Fruit fly (Drosophila melanogaster) whole organism, larva: ENCODE measurements around the gene Pgant6.

Source experiments
- noc ChIP-seq: fragments of 200-800 bp; sonication (Bioruptor generic); optimal IDR thresholded peaks from 3 replicates; lab custom pipeline; 2019; ENCODE audit warnings: missing biosample characterization, mild to moderate bottlenecking, missing genetic modification characterization, moderate library complexity

Pgant6 gene

DNA sequence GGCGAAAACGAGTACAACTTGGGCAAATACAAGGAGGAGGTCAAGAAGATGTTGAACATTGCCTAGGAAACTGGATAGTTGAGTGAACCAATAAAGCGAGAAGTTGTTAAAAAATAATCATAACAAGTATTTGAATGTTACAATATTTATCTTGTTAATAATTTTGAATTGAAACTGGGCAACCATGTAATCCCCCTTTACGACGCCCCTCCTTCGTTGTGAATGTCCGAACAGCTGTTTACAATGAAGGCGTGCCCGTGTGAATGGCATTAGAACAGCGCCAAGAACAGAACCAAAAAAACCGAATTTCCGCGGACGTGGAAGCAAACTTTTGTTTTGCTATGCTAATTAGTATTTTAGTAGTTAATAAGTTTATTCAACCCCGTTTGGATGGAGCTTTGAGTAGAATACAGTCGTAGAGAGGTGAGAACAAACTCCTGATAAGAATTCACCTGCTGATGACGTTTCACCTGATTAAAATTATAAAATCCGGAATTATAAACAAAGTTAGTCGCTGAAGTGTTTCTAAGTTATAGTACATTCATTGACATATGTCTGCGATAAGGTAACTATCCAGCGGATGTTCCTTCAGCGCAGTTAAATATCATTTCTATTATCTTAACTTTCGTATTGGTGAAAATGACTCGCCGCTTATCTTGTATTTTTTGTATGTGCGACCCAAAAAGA is at the start of gene Pgant6:
Pgant6 (plus strand) TSS at position 265 of the 687 bp plus-strand sequence.
- no peak for TF ChIP-seq noc

- peak; percentile 45 for TF ChIP-seq noc
Measured at dm6 chr3L:2733208-2733607, 48.8 kb upstream of the Pgant6 start.

DNA sequence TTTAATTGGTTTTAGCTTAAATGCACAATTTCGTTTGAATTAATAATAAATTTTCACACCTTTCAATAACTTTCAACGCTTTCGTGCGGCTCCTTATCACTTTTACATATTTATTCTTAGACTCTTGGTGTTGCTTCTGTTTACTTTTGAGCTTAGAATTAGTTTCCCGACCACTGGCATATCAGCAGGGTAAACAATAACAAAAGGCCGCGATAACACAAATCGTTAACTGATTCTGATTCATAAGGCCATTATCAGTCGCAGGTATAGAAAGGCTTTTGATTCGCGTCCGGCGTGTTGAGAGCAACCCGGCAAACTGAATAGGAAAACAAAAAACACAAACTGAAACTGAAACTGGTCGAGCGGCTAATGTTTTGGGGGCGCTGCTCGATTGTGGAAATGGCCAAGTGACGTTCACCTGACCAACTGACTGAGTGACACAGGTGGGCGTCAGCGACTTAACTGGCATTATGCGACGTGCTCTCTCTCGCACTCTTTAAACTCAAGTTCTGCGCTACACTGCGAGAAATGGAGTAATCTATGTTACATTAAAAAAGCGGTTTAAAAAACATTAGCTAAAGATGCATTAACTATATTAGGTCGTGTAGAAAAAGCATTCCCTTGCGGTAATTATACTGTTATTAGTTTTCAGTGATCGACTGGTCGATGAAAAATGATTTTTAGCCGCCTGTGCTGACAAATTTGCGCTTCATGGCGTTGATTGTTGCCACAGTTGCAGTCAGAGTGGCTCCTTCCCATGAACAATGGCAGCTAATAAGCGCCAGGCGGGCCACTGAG is 47.5 kb upstream of the Pgant6 start:
- TF ChIP-seq noc: no peak

DNA sequence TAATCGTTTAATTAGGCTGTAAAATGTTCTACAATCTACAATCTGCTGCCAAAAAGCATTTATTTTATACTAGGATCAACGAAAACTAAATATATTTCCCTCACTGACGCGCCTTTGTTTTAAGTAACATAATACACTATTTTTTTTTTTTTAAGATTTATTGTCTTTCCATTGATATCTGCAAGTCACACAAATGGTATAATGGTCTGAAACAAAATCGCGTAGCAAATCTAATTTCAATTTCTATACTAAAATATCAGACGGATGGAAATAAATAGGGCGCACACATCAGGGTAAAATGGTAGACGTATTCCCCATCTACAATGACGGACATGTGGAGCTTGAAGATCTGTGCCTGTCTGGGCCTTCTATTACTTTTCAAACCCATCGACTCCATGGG is 42.6 kb upstream of the Pgant6 start, which contains the start of gene Acp62F:
Acp62F (plus strand) TSS at position 301 of the 400 bp plus-strand sequence.
- no peak for TF ChIP-seq noc

- no peak for TF ChIP-seq noc
Measured at dm6 chr3L:2743755-2744154, 38.3 kb upstream of the Pgant6 start.

- TF ChIP-seq noc: no peak
Measured at dm6 chr3L:2744963-2745362, 37.1 kb upstream of the Pgant6 start.

DNA sequence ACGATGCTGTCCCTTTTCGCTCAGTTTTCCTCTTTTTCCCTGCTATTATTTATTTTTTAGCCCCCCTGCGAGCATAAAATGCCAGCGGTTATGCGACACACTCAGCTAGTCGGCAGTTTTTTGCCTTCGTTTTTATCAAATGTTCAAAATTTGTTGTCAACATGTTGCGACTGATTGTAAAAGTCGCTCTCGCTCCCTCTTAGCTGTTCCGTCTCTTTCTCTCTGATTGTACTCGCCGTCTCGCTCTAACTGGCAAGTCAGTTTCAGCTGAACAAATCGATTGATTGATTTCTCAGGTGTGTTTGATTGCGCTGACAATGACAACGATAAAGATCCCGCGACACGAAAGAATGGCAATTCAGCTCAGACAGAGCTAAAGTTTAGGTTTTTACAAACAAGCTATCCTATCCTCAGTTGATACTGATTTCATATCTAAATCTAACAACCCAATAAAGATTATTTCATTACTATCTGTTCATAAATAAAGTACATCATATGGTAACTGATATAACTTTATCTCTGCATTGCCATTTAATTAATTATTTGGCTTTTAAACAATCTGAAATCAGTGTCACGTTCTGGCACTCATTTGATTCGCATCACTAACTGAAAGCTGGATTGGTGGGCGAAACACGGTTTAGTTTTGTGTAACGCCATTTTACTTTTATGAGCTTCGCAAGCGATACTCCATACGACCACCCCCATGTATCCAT is 36.2 kb upstream of the Pgant6 start:
- no peak for TF ChIP-seq noc

- no peak for TF ChIP-seq noc
Measured at dm6 chr3L:2748359-2748758, 33.7 kb upstream of the Pgant6 start.

DNA sequence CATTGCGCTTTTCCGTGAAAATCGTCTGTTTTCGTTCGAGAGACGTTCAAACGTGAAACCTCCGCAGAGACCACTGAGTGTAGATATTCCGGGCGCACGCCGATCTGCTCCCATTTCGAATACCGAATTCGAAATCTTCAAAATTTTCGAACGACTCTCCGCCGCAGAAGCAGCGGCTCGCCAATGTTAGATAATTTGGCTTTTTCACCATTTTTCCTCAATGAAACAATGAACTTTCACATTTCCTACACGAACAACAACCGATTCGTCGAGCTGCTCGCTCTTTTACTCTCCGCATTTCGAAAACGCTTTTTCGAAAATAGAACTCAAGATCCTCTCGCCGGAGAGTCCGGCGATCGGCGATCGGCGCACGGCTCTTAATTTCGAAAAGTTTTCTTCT is 19.9 kb upstream of the Pgant6 start:
- no peak for TF ChIP-seq noc

DNA sequence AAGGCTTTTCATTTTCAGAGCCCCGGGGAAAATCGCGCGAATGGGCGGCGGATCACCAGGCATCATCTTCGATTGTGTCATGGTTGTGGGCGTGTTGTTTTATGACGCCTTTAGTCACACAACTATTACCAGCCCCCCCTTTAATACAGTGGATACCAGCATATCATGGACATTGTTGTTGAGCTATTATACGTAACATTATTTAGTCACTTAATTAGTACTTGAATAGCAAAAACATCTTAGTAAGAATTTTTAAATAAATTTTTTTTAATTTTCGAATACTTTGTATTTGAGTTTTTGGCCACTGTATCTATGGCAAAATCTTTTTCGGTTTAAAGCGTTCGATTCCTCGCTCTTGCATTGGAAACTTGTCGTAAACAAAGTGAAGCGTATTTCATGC is 18.3 kb upstream of the Pgant6 start:
- no peak for TF ChIP-seq noc

DNA sequence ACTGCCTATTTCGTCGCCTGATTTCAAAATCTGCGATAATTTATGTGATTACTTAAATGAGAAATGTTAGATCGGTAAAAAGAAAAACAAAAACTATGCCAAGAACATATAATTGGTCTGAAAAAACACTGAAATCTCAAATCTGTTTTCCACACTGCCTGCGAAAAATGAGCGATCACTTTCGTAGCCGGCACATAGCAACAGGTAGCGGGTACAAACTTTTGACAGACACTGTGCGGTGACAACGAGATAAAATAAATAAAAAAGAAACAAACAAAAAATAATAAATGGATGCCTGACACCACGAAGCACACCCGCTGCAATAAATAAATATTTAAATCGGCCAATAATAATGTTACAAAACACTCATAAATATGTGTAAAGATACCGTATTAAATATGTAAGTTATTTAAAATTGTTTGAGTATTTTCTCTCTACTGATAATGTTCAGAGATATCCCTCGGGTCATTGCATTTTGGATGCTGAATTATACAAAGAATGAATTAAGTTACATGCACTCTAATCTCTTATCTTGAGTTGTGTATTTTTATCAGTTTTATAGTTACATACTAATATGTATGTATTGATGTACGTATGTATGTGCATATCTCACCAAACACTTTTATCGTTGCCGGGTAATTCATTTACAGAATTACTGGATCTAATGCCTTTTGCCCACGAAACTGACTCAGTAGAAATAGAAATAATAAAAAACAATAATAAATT is 16.9 kb upstream of the Pgant6 start:
- no peak for TF ChIP-seq noc

DNA sequence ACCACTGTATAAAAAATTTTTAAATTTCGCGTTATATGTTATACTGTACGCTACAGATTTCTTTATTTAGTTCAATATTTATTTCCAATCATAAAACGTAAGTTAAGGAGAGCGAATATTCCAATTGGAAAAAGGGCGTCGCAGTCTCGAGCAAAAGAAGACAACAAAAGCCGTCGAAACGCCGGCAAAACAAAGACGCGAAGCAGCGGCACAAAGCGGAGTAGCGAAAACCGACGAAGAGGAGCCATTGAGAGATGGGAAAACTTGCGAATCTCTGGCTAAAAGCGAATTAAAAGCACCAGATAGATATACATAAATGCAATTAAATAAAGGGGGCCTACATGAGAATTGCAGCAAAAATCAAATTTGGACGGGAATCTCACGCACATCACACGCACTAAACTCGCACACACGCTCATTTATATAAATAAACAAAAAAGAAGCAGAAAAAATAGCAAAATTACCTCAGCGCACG is 16.2 kb upstream of the Pgant6 start:
- TF ChIP-seq noc: no peak

dm6 chr3L:2766269-2767088 is 15.6 kb upstream of the Pgant6 start, which contains the start of the genes Mrtf and Non2:
Gene Mrtf (minus strand): TSS chr3L:2766536.
Gene Non2 (plus strand): TSS chr3L:2766999.
- TF ChIP-seq noc: peak; percentile 48

DNA sequence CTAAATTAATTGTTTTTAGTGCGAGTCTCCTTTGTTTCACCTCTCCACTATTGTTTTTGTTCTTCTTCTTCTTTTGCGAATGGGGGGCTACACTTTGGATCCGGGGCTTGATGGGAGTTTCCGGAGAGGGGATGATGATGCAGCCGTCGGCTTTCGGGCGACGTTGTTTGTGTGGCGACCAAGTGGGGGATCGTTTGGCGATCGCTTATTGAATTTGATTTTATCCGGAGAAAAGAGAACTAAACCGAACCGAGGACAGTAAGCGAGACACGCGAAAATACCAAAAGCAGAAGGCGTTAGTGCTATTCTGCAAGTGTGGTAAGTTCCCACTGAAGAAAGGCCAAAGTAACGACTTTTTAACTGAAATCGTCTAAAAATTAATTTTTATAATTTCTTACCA is 10.0 kb upstream of the Pgant6 start, which contains the start of gene AhcyL1:
AhcyL1 (minus strand) TSS at position 281 of the 400 bp plus-strand sequence.
- no peak for TF ChIP-seq noc

DNA sequence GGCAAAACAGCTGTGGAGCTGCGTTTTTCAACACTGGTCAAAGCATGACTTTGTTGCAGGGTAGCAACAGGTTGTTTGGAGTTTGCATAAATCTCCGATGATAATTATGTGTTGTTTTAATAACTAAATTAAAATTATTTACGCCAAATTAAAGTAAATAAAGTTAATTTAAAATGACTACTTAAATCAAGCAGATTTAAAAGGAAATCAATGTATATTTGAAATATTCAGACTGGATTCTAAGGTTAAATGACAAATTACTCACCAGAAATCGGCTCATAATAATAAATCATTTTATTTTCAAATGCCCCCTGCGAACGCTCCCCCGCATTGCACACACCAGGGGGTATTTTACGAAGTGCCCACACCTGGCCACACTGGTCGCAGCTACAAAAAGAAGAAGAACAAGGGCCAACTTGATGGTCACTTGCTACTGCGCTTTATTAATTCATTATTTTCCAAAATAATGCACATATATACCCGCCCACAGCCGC is 8.0 kb upstream of the Pgant6 start, which contains the start of the genes CG12093 and Atg2:
CG12093 (minus strand) TSS at position 40 of the 494 bp plus-strand sequence.
Atg2 (plus strand) TSS at position 371 of the 494 bp plus-strand sequence.
- peak; percentile 90 for TF ChIP-seq noc
